Fruit fly (Drosophila melanogaster): ENCODE data around the gene MnM.

MnM gene

DNA sequence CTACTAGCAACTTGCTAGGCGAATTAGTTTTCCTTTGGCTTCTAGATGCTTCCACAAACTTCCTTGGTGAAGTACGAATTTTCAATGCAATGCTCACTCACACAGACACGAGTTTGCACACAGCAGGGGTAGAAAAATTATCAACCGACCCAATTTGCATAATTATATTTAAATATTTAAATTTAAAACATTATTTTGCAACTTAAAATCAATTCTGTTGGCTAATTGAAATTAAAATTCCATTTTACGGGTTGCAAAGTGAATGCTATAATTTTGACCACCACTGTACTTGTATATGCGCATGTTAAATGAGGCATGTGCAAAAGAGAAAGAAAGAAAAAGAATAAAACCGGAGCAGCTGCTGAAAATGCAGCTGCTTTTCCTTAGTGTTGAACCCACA is 15.7 kb upstream of the MnM start (continued):
- TF ChIP-seq CG13775 (GFP tag; optimal IDR thresholded peaks at IDR 0.05) (peak; percentile 88), CG14710 (tag; optimal IDR thresholded peaks at IDR 0.05) (peak; percentile 90), az2 (GFP tag; optimal IDR thresholded peaks at IDR 0.05) (peak; percentile 91), CG7987 (GFP tag; optimal IDR thresholded peaks at IDR 0.05) (peak; percentile 89), CHES-1-like (GFP tag; optimal IDR thresholded peaks at IDR 0.05) (peak; percentile 11), H15 (GFP tag; IDR thresholded peaks at IDR 0.05) (peak; percentile 91), Dad (GFP tag; optimal IDR thresholded peaks at IDR 0.05) (peak; percentile 58), Hey (tag; optimal IDR thresholded peaks at IDR 0.05) (no peak), CG3995 (GFP tag; optimal IDR thresholded peaks at IDR 0.05) (peak; percentile 36), zf30C (GFP tag; optimal IDR thresholded peaks at IDR 0.05) (no peak), CG11723 (GFP tag; optimal IDR thresholded peaks at IDR 0.05) (peak; percentile 83), cad (GFP tag; optimal IDR thresholded peaks at IDR 0.05) (no peak), CG17361 (GFP tag; IDR thresholded peaks at IDR 0.05) (peak; percentile 95), zen (tag; optimal IDR thresholded peaks at IDR 0.05) (peak; percentile 97), bowl (GFP tag; IDR thresholded peaks at IDR 0.05) (peak; percentile 83; the same call in 1 of the 2 replicates), CG7372 (GFP tag; IDR thresholded peaks at IDR 0.05) (peak; percentile 92), NK7.1 (GFP tag; optimal IDR thresholded peaks at IDR 0.05) (peak; percentile 46), Atf3 (GFP tag; optimal IDR thresholded peaks at IDR 0.05) (peak; percentile 4), CG1024 (GFP tag; IDR thresholded peaks at IDR 0.05) (peak; percentile 91), Hr51 (GFP tag; optimal IDR thresholded peaks at IDR 0.05) (peak; percentile 72 to 95), psq (GFP tag; optimal IDR thresholded peaks at IDR 0.05) (peak; percentile 75), gt (GFP tag; IDR thresholded peaks at IDR 0.05) (peak; percentile 78), trem (tag; optimal IDR thresholded peaks at IDR 0.05) (peak; percentile 88), Neu2 (GFP tag; optimal IDR thresholded peaks at IDR 0.05; ENCODE audit: borderline replicate concordance) (no peak), fd3F (GFP tag; optimal IDR thresholded peaks at IDR 0.05) (peak; percentile 91), TFAM (GFP tag; optimal IDR thresholded peaks at IDR 0.05) (peak; percentile 75), CG13624 (GFP tag; optimal IDR thresholded peaks at IDR 0.05) (peak; percentile 23), CG12236 (GFP tag; optimal IDR thresholded peaks at IDR 0.05) (no peak), D (optimal IDR thresholded peaks at IDR 0.05) (no peak), D (GFP tag; optimal IDR thresholded peaks at IDR 0.05) (peak; percentile 93), gro (GFP tag; optimal IDR thresholded peaks at IDR 0.05) (peak; percentile 42), ewg (GFP tag; optimal IDR thresholded peaks at IDR 0.05) (peak; percentile 94), Gug (GFP tag; IDR thresholded peaks at IDR 0.05) (peak; percentile 88), Stat92E (GFP tag; optimal IDR thresholded peaks at IDR 0.05) (no peak), CG10431 (GFP tag; optimal IDR thresholded peaks at IDR 0.05) (peak; percentile 71), CG11504 (tag; optimal IDR thresholded peaks at IDR 0.05) (peak; percentile 95), CG9932 (GFP tag; IDR thresholded peaks at IDR 0.05) (peak; percentile 81), pros (GFP tag; optimal IDR thresholded peaks at IDR 0.05) (no peak), pita (GFP tag; optimal IDR thresholded peaks at IDR 0.05) (no peak), CG8765 (GFP tag; IDR thresholded peaks at IDR 0.05) (peak; percentile 81), Mrtf (GFP tag; IDR thresholded peaks at IDR 0.05) (peak; percentile 86), CG8290 (GFP tag; optimal IDR thresholded peaks at IDR 0.05) (peak; percentile 75), CG8290 (tag; optimal IDR thresholded peaks at IDR 0.05) (peak in 1 of 2 experiments; percentile 82), CG3281 (GFP tag; optimal IDR thresholded peaks at IDR 0.05) (peak; percentile 93), CG12299 (tag; optimal IDR thresholded peaks at IDR 0.05) (peak; percentile 93), btn (GFP tag; optimal IDR thresholded peaks at IDR 0.05) (no peak), oc (tag; optimal IDR thresholded peaks at IDR 0.05) (peak; percentile 95), sens-2 (GFP tag; IDR thresholded peaks at IDR 0.05) (peak; percentile 92), ro (GFP tag; IDR thresholded peaks at IDR 0.05) (peak; percentile 85), Spps (tag; optimal IDR thresholded peaks at IDR 0.05) (peak; percentile 89), CoRest (tag; optimal IDR thresholded peaks at IDR 0.05) (peak; percentile 92), CG5245 (GFP tag; optimal IDR thresholded peaks at IDR 0.05) (peak; percentile 87)
